Worm (Caenorhabditis elegans) whole organism, L2 larva: ENCODE measurements around the gene EGAP9.3.

Source experiments
- C34F6.9 ChIP-seq: fragments of 150-350 bp; optimal IDR thresholded peaks from 2 replicates; lab custom pipeline; 2014; ENCODE audit warnings: missing biosample characterization, missing genetic modification characterization
- F13H6.1 ChIP-seq: sonication (generic microtip); optimal IDR thresholded peaks from 2 replicates; lab custom pipeline; 2016; ENCODE audit warnings: missing genetic modification characterization, missing compliant biosample characterization
- R02D3.7 ChIP-seq: fragments of 150-350 bp; optimal IDR thresholded peaks from 2 replicates; lab custom pipeline; 2014; ENCODE audit warnings: missing biosample characterization, missing genetic modification characterization
- Y55F3AM.14 ChIP-seq: fragments of 200-800 bp; sonication (Bioruptor generic); optimal IDR thresholded peaks from 2 replicates; lab custom pipeline; 2018; ENCODE audit warnings: mild to moderate bottlenecking, missing genetic modification characterization, missing compliant biosample characterization
- ZK546.5 ChIP-seq: sonication (generic microtip); optimal IDR thresholded peaks from 2 replicates; lab custom pipeline; 2017; ENCODE audit warnings: missing biosample characterization, missing genetic modification characterization
- alr-1 ChIP-seq: fragments of 150-350 bp; optimal IDR thresholded peaks from 2 replicates; lab custom pipeline; 2014; ENCODE audit warnings: missing biosample characterization, missing genetic modification characterization
- aly-2 ChIP-seq: fragments of 150-350 bp; optimal IDR thresholded peaks from 2 replicates; lab custom pipeline; 2014; ENCODE audit warnings: missing biosample characterization, missing genetic modification characterization
- ama-1 ChIP-seq: fragments of 150-350 bp; optimal IDR thresholded peaks from 2 replicates; lab custom pipeline; 2018; ENCODE audit warnings: inconsistent platforms
- blmp-1 ChIP-seq: sonication (generic microtip); optimal IDR thresholded peaks from 2 replicates; lab custom pipeline; 2017; ENCODE audit warnings: missing genetic modification characterization, mild to moderate bottlenecking, missing compliant biosample characterization, antibody characterized with exemption, moderate library complexity; ENCODE audit not compliant: insufficient read depth
- ceh-82 ChIP-seq: fragments of 150-350 bp; optimal IDR thresholded peaks from 2 replicates; lab custom pipeline; 2014; ENCODE audit warnings: missing biosample characterization, missing genetic modification characterization
- egl-27 ChIP-seq: sonication (generic microtip); optimal IDR thresholded peaks from 3 replicates; lab custom pipeline; 2017; ENCODE audit warnings: missing biosample characterization, missing genetic modification reagents, missing genetic modification characterization
- elt-3 ChIP-seq: sonication (generic microtip); optimal IDR thresholded peaks from 2 replicates; lab custom pipeline; 2017; ENCODE audit warnings: missing biosample characterization, missing genetic modification characterization
- fos-1 ChIP-seq: fragments of 150-350 bp; optimal IDR thresholded peaks from 2 replicates; lab custom pipeline; 2014; ENCODE audit warnings: missing biosample characterization, missing genetic modification characterization
- gmeb-1 ChIP-seq: fragments of 150-350 bp; optimal IDR thresholded peaks from 2 replicates; lab custom pipeline; 2014; ENCODE audit warnings: missing biosample characterization, missing genetic modification characterization
- lin-11 ChIP-seq: fragments of 150-350 bp; sonication (generic microtip); optimal IDR thresholded peaks from 2 replicates; lab custom pipeline; 2014; ENCODE audit warnings: missing biosample characterization, missing genetic modification characterization, inconsistent platforms, mixed read lengths
- lin-13 ChIP-seq: fragments of 150-350 bp; optimal IDR thresholded peaks from 2 replicates; lab custom pipeline; 2014; ENCODE audit warnings: missing biosample characterization, missing genetic modification reagents, missing genetic modification characterization
- lsy-2 ChIP-seq, 2 experiments: fragments of 150-350 bp in 1 of 2; sonication (generic microtip) in 1 of 2; optimal IDR thresholded peaks; 2 replicates each; lab custom pipeline; 2014 to 2017; ENCODE audit warnings: missing biosample characterization in 2 of 2, missing genetic modification characterization in 2 of 2
- mbf-1 ChIP-seq: sonication (generic microtip); optimal IDR thresholded peaks from 2 replicates; lab custom pipeline; 2017; ENCODE audit warnings: missing biosample characterization, missing genetic modification characterization
- nhr-11 ChIP-seq: fragments of 150-350 bp; optimal IDR thresholded peaks from 2 replicates; lab custom pipeline; 2014; ENCODE audit warnings: missing biosample characterization, missing genetic modification characterization
- nhr-12 ChIP-seq: fragments of 150-350 bp; optimal IDR thresholded peaks from 2 replicates; lab custom pipeline; 2014; ENCODE audit warnings: missing biosample characterization, missing genetic modification characterization
- nhr-21 ChIP-seq: fragments of 150-350 bp; optimal IDR thresholded peaks from 2 replicates; lab custom pipeline; 2014; ENCODE audit warnings: missing biosample characterization, missing genetic modification characterization
- nhr-23 ChIP-seq: fragments of 150-350 bp; optimal IDR thresholded peaks from 2 replicates; lab custom pipeline; 2014; ENCODE audit warnings: missing biosample characterization, missing genetic modification reagents, missing genetic modification characterization
- nhr-25 ChIP-seq: fragments of 150-350 bp; sonication (generic microtip); optimal IDR thresholded peaks from 3 replicates; lab custom pipeline; 2014; ENCODE audit warnings: missing biosample characterization, missing genetic modification characterization
- nhr-6 ChIP-seq: fragments of 150-350 bp; optimal IDR thresholded peaks from 2 replicates; lab custom pipeline; 2014; ENCODE audit warnings: missing biosample characterization, missing genetic modification characterization
- skn-1 ChIP-seq: sonication (generic microtip); optimal IDR thresholded peaks from 2 replicates; lab custom pipeline; 2017; ENCODE audit warnings: missing biosample characterization, missing genetic modification characterization
- sma-3 ChIP-seq: sonication (generic microtip); optimal IDR thresholded peaks from 2 replicates; lab custom pipeline; 2016; ENCODE audit warnings: missing genetic modification reagents, missing genetic modification characterization, missing compliant biosample characterization
- sma-9 ChIP-seq, 2 experiments: fragments of 150-350 bp in 1 of 2; sonication (generic microtip) in 1 of 2; optimal IDR thresholded peaks; 2 replicates each; lab custom pipeline; 2014 to 2016; ENCODE audit warnings: missing genetic modification characterization in 2 of 2, mild to moderate bottlenecking in 1 of 2, missing biosample characterization in 1 of 2, missing compliant biosample characterization in 1 of 2, missing genetic modification reagents in 1 of 2, moderate library complexity in 1 of 2
- snpc-4 ChIP-seq: fragments of 150-350 bp; optimal IDR thresholded peaks from 2 replicates; lab custom pipeline; 2014; ENCODE audit warnings: missing biosample characterization, missing genetic modification characterization
- unc-39 ChIP-seq: fragments of 150-350 bp; optimal IDR thresholded peaks from 2 replicates; lab custom pipeline; 2014; ENCODE audit warnings: missing biosample characterization, missing genetic modification characterization
- unc-55 ChIP-seq: fragments of 150-350 bp; sonication (generic microtip); optimal IDR thresholded peaks from 3 replicates; lab custom pipeline; 2014; ENCODE audit warnings: missing biosample characterization, missing genetic modification reagents, missing genetic modification characterization
- ztf-1 ChIP-seq: fragments of 200-800 bp; sonication (Bioruptor generic); conservative IDR thresholded peaks from 2 replicates; pipeline ENCODE4 v1.3.6; 2022; ENCODE audit warnings: missing genetic modification characterization, missing compliant biosample characterization
- ztf-11 ChIP-seq: sonication (generic microtip); optimal IDR thresholded peaks from 2 replicates; lab custom pipeline; 2017; ENCODE audit warnings: missing biosample characterization, missing genetic modification characterization
- ztf-4 ChIP-seq: fragments of 150-350 bp; optimal IDR thresholded peaks from 2 replicates; lab custom pipeline; 2014; ENCODE audit warnings: missing biosample characterization, missing genetic modification characterization

The EGAP9.3 gene

ce11 chrV:6606197-6606596 lies 26.3 kb upstream of the EGAP9.3 start:
- TF ChIP-seq nhr-6 (no peak), unc-55 (peak; percentile 76), snpc-4 (no peak), gmeb-1 (tag; lab: Kevin White, UChicago) (peak; percentile 47), skn-1 (peak; percentile 48), fos-1 (tag; lab: Kevin White, UChicago) (peak; percentile 88), elt-3 (tag; lab: Kevin White, UChicago) (no peak), egl-27 (tag; lab: Kevin White, UChicago) (no peak)

- no peak for TF ChIP-seq fos-1 (tag; lab: Kevin White, UChicago)
- TF ChIP-seq nhr-6, result no peak
- TF ChIP-seq ztf-4 (tag; lab: Kevin White, UChicago), result no peak
- no peak for TF ChIP-seq sma-9 (GFP tag; optimal IDR thresholded peaks at IDR 0.05; lab: Kevin White, UChicago)
- TF ChIP-seq sma-9 (tag; optimal IDR thresholded peaks at IDR 0.05; lab: Kevin White, UChicago), result no peak
- TF ChIP-seq ama-1 (lab: Kevin White, UChicago), result no peak
- no peak for TF ChIP-seq F13H6.1 (tag; lab: Kevin White, UChicago)
- no peak for TF ChIP-seq sma-3 (GFP tag; lab: Kevin White, UChicago)
- TF ChIP-seq nhr-25 (tag; lab: Kevin White, UChicago), result no peak
- TF ChIP-seq nhr-12 (tag; lab: Kevin White, UChicago), result no peak
- no peak for TF ChIP-seq nhr-23 (tag; lab: Kevin White, UChicago)
- no peak for TF ChIP-seq nhr-11 (tag; lab: Kevin White, UChicago)
- TF ChIP-seq elt-3 (tag; lab: Kevin White, UChicago), result no peak
- no peak for TF ChIP-seq alr-1 (tag; lab: Kevin White, UChicago)
- no peak for TF ChIP-seq aly-2 (tag; lab: Kevin White, UChicago)
- TF ChIP-seq ZK546.5, result no peak
- TF ChIP-seq skn-1, result no peak
- no peak for TF ChIP-seq snpc-4
- no peak for TF ChIP-seq ztf-1 (GFP tag; lab: Robert Waterston, UW)
- TF ChIP-seq lin-11 (tag; lab: Kevin White, UChicago), result no peak
- no peak for TF ChIP-seq lin-13 (GFP tag; lab: Kevin White, UChicago)
These were observed 25.4 kb upstream of the EGAP9.3 start, which contains the start of gene ZK1055.7 for ce11 chrV:6605275-6605674. Gene ZK1055.7, minus strand, starts transcription at chrV:6605375.

ce11 chrV:6602556-6603062 lies 22.7 kb upstream of the EGAP9.3 start, which contains the start of gene ZK1055.6:
Gene ZK1055.6, minus strand, starts transcription at chrV:6602606.
- TF ChIP-seq Y55F3AM.14 (GFP tag; lab: Kevin White, UChicago) (no peak), nhr-6 (no peak), nhr-11 (tag; lab: Kevin White, UChicago) (no peak), unc-55 (no peak), ceh-82 (tag; lab: Kevin White, UChicago) (no peak), ztf-11 (tag; lab: Kevin White, UChicago) (no peak), unc-39 (no peak), lsy-2 (tag; optimal IDR thresholded peaks at IDR 0.05; lab: Kevin White, UChicago) (no peak), blmp-1 (no peak), snpc-4 (no peak), nhr-21 (tag; lab: Kevin White, UChicago) (no peak), C34F6.9 (tag; lab: Kevin White, UChicago) (no peak), mbf-1 (tag; lab: Kevin White, UChicago) (no peak), nhr-23 (tag; lab: Kevin White, UChicago) (no peak), R02D3.7 (tag; lab: Kevin White, UChicago) (no peak), ztf-1 (GFP tag; lab: Robert Waterston, UW) (no peak)

- TF ChIP-seq unc-55, result peak; percentile 46
- no peak for TF ChIP-seq Y55F3AM.14 (GFP tag; lab: Kevin White, UChicago)
- peak; percentile 84 for TF ChIP-seq gmeb-1 (tag; lab: Kevin White, UChicago)
- TF ChIP-seq fos-1 (tag; lab: Kevin White, UChicago), result peak; percentile 10
These were observed 13.8 kb upstream of the EGAP9.3 start, which contains the start of gene hcp-1 for ce11 chrV:6593700-6594244. Gene hcp-1, plus strand, starts transcription at chrV:6594194.

ce11 chrV:6590283-6590682 lies 10.4 kb upstream of the EGAP9.3 start, which contains the start of gene ZK1055.2:
Gene ZK1055.2, plus strand, starts transcription at chrV:6590583.
- no peak for TF ChIP-seq lin-13 (GFP tag; lab: Kevin White, UChicago)
- no peak for TF ChIP-seq nhr-11 (tag; lab: Kevin White, UChicago)
- TF ChIP-seq, all 48 proteins: peak for 0
